Fruit fly (Drosophila melanogaster) whole organism, embryonic: Measurements from ENCODE around the gene CG16779.

Experiments used
- CG10462 ChIP-seq: fragments of 200-800 bp; sonication (Bioruptor generic); optimal IDR thresholded peaks from 2 replicates; lab custom pipeline; 2016; ENCODE audit warnings: missing biosample characterization, missing genetic modification characterization
- CG10565 ChIP-seq: fragments of 200-800 bp; sonication (Bioruptor generic); optimal IDR thresholded peaks from 3 replicates; lab custom pipeline; 2016; ENCODE audit warnings: missing biosample characterization, mild to moderate bottlenecking, missing genetic modification characterization
- CG11247 ChIP-seq: fragments of 200-800 bp; sonication (Bioruptor generic); IDR thresholded peaks from 2 replicates; pipeline ENCODE4 v1.3.6; 2022; ENCODE audit warnings: missing biosample characterization, missing genetic modification characterization
- CG11560 ChIP-seq: fragments of 200-800 bp; sonication (Bioruptor generic); IDR thresholded peaks from 3 replicates; pipeline ENCODE4 v1.3.6; 2022; ENCODE audit warnings: missing biosample characterization, missing genetic modification characterization
- CG12942 ChIP-seq: fragments of 200-800 bp; sonication (Bioruptor generic); optimal IDR thresholded peaks from 3 replicates; lab custom pipeline; 2016; ENCODE audit warnings: missing biosample characterization, missing genetic modification characterization
- CG14050 ChIP-seq: fragments of 200-800 bp; sonication (Bioruptor generic); IDR thresholded peaks from 3 replicates; pipeline ENCODE4 v1.3.6; 2022; ENCODE audit warnings: missing biosample characterization, missing genetic modification characterization
- CG14860 ChIP-seq: fragments of 200-800 bp; sonication (Bioruptor generic); IDR thresholded peaks from 3 replicates; pipeline ENCODE4 v1.3.6; 2022; ENCODE audit warnings: missing biosample characterization, missing genetic modification characterization; ENCODE audit not compliant: partially characterized antibody
- CG15514 ChIP-seq: fragments of 200-800 bp; sonication (Bioruptor generic); optimal IDR thresholded peaks from 3 replicates; lab custom pipeline; 2017; ENCODE audit warnings: missing biosample characterization, missing genetic modification characterization, mild to moderate bottlenecking, moderate library complexity, missing genetic modification reagents
- CG15601 ChIP-seq: fragments of 200-800 bp; sonication (Bioruptor generic); optimal IDR thresholded peaks from 3 replicates; lab custom pipeline; 2019; ENCODE audit warnings: missing biosample characterization, mild to moderate bottlenecking, missing genetic modification characterization, moderate library complexity
- CG1602 ChIP-seq: fragments of 200-800 bp; sonication (Bioruptor generic); optimal IDR thresholded peaks from 3 replicates; lab custom pipeline; 2016; ENCODE audit warnings: missing biosample characterization, missing genetic modification characterization
- CG18476 ChIP-seq: fragments of 200-800 bp; sonication (Bioruptor generic); optimal IDR thresholded peaks from 2 replicates; lab custom pipeline; 2016; ENCODE audit warnings: missing biosample characterization, mild to moderate bottlenecking, missing genetic modification characterization
- CG2199 ChIP-seq: fragments of 200-800 bp; sonication (Bioruptor generic); IDR thresholded peaks from 3 replicates; pipeline ENCODE4 v1.3.6; 2022; ENCODE audit warnings: missing biosample characterization, missing genetic modification characterization
- CG2889 ChIP-seq: fragments of 200-800 bp; sonication (Bioruptor generic); IDR thresholded peaks from 3 replicates; pipeline ENCODE4 v1.3.6; 2022; ENCODE audit warnings: missing biosample characterization, missing genetic modification characterization
- CG3726 ChIP-seq: fragments of 200-800 bp; sonication (Bioruptor generic); IDR thresholded peaks from 3 replicates; pipeline ENCODE4, ENCODE4 v1.3.6; 2022; ENCODE audit warnings: missing biosample characterization, missing genetic modification characterization
- CG4282 ChIP-seq: fragments of 200-800 bp; sonication (Bioruptor generic); optimal IDR thresholded peaks from 2 replicates; lab custom pipeline; 2016; ENCODE audit warnings: missing biosample characterization, missing genetic modification characterization
- CG4617 ChIP-seq: fragments of 200-800 bp; sonication (Bioruptor generic); optimal IDR thresholded peaks from 3 replicates; lab custom pipeline; 2016; ENCODE audit warnings: missing biosample characterization, missing genetic modification characterization, borderline replicate concordance
- CG7357 ChIP-seq: fragments of 200-800 bp; sonication (Bioruptor generic); IDR thresholded peaks from 3 replicates; pipeline ENCODE4 v1.3.6; 2022; ENCODE audit warnings: missing biosample characterization, missing genetic modification characterization
- CG7786 ChIP-seq: fragments of 200-800 bp; sonication (Bioruptor generic); optimal IDR thresholded peaks from 2 replicates; lab custom pipeline; 2016; ENCODE audit warnings: missing biosample characterization, missing genetic modification characterization
- CG8089 ChIP-seq: fragments of 200-800 bp; sonication (Bioruptor generic); optimal IDR thresholded peaks from 3 replicates; lab custom pipeline; 2016; ENCODE audit warnings: missing biosample characterization, missing genetic modification characterization
- CG8290 ChIP-seq, 3 experiments: fragments of 200-800 bp; sonication (Bioruptor generic); optimal IDR thresholded peaks; 2 replicates each; lab custom pipeline; 2016 to 2019; ENCODE audit warnings: missing biosample characterization in 3 of 3, missing genetic modification characterization in 3 of 3, mild to moderate bottlenecking in 2 of 3, moderate library complexity in 1 of 3
- CG9609 ChIP-seq: fragments of 200-800 bp; sonication (Bioruptor generic); optimal IDR thresholded peaks from 3 replicates; lab custom pipeline; 2016; ENCODE audit warnings: missing biosample characterization, missing genetic modification characterization
- CG9876 ChIP-seq: fragments of 200-800 bp; sonication (Bioruptor generic); optimal IDR thresholded peaks from 2 replicates; lab custom pipeline; 2016; ENCODE audit warnings: missing biosample characterization, missing genetic modification characterization
- CTCF ChIP-seq: fragments of 200-800 bp; sonication (Bioruptor generic); optimal IDR thresholded peaks from 2 replicates; lab custom pipeline; 2017; ENCODE audit warnings: missing biosample characterization, mild to moderate bottlenecking, missing genetic modification characterization, moderate library complexity
- H15 ChIP-seq: fragments of 200-800 bp; sonication (Bioruptor generic); IDR thresholded peaks from 3 replicates; pipeline ENCODE4 v1.3.6; 2022; ENCODE audit warnings: missing biosample characterization, missing genetic modification characterization
- HmgZ ChIP-seq: fragments of 200-800 bp; sonication (Bioruptor generic); optimal IDR thresholded peaks from 2 replicates; lab custom pipeline; 2018; ENCODE audit warnings: missing biosample characterization, mild to moderate bottlenecking, missing genetic modification characterization
- Hmr ChIP-seq: fragments of 200-800 bp; sonication (Bioruptor generic); optimal IDR thresholded peaks from 3 replicates; lab custom pipeline; 2017; ENCODE audit warnings: mild to moderate bottlenecking, missing biosample characterization, missing genetic modification reagents, missing genetic modification characterization
- Oaz ChIP-seq: fragments of 200-800 bp; sonication (Bioruptor generic); IDR thresholded peaks from 2 replicates; pipeline ENCODE4 v1.3.6; 2022; ENCODE audit warnings: missing biosample characterization, missing genetic modification characterization
- Spps ChIP-seq: fragments of 200-800 bp; sonication (Bioruptor generic); optimal IDR thresholded peaks from 2 replicates; lab custom pipeline; 2018; ENCODE audit warnings: missing biosample characterization, mild to moderate bottlenecking, missing genetic modification characterization
- Stat92E ChIP-seq, 3 experiments: fragments of >200 bp in 2 of 3; fragments of 200-800 bp in 1 of 3; sonication (Bioruptor generic) in 1 of 3; optimal IDR thresholded peaks; 2 replicates each; lab custom pipeline; 2017 to 2019; ENCODE audit warnings: missing biosample characterization in 3 of 3, missing genetic modification characterization in 3 of 3, mild to moderate bottlenecking in 1 of 3, moderate library complexity in 1 of 3
- az2 ChIP-seq: fragments of 200-800 bp; sonication (Bioruptor generic); optimal IDR thresholded peaks from 3 replicates; lab custom pipeline; 2016; ENCODE audit warnings: missing biosample characterization, missing genetic modification characterization
- crp ChIP-seq, 2 experiments: fragments of 200-800 bp; sonication (Bioruptor generic); optimal IDR thresholded peaks; 2 replicates in 1 of 2; 3 replicates in 1 of 2; lab custom pipeline; 2017; ENCODE audit warnings: missing biosample characterization in 2 of 2, missing genetic modification characterization in 2 of 2, mild to moderate bottlenecking in 1 of 2, moderate library complexity in 1 of 2
- danr ChIP-seq: fragments of 200-800 bp; sonication (Bioruptor generic); IDR thresholded peaks from 2 replicates; pipeline ENCODE4 v1.3.6; 2022; ENCODE audit warnings: missing biosample characterization, missing genetic modification characterization
- dysf ChIP-seq: fragments of 200-800 bp; sonication (Bioruptor generic); IDR thresholded peaks from 3 replicates; pipeline ENCODE4 v1.3.6; 2022; ENCODE audit warnings: missing biosample characterization, missing genetic modification characterization
- en ChIP-seq: fragments of 200-800 bp; sonication (Bioruptor generic); optimal IDR thresholded peaks from 2 replicates; lab custom pipeline; 2016; ENCODE audit warnings: missing biosample characterization, missing genetic modification characterization
- esg ChIP-seq: fragments of 200-800 bp; sonication (Bioruptor generic); conservative IDR thresholded peaks from 2 replicates; pipeline ENCODE4 v1.3.6; 2022; ENCODE audit warnings: missing biosample characterization, missing genetic modification characterization
- fd102C ChIP-seq: fragments of 200-800 bp; sonication (Bioruptor generic); optimal IDR thresholded peaks from 2 replicates; lab custom pipeline; 2018; ENCODE audit warnings: missing biosample characterization, mild to moderate bottlenecking, missing genetic modification characterization, moderate library complexity
- ind ChIP-seq: fragments of 200-800 bp; sonication (Bioruptor generic); optimal IDR thresholded peaks from 3 replicates; lab custom pipeline; 2016; ENCODE audit warnings: missing biosample characterization, missing genetic modification characterization
- inv ChIP-seq: fragments of 200-800 bp; sonication (Bioruptor generic); IDR thresholded peaks from 2 replicates; pipeline ENCODE4 v1.3.6; 2022; ENCODE audit warnings: missing biosample characterization, missing genetic modification characterization; ENCODE audit not compliant: partially characterized antibody
- kni ChIP-seq: fragments of 200-800 bp; sonication (Bioruptor generic); optimal IDR thresholded peaks from 3 replicates; lab custom pipeline; 2017; ENCODE audit warnings: mild to moderate bottlenecking, missing biosample characterization, missing genetic modification reagents, missing genetic modification characterization
- lab ChIP-seq: fragments of 200-800 bp; sonication (Bioruptor generic); optimal IDR thresholded peaks from 3 replicates; lab custom pipeline; 2017; ENCODE audit warnings: missing biosample characterization, missing genetic modification characterization, mild to moderate bottlenecking, moderate library complexity, missing genetic modification reagents
- lola ChIP-seq, 3 experiments: fragments of >200 bp in 2 of 3; fragments of 200-800 bp in 1 of 3; sonication (Bioruptor generic) in 1 of 3; optimal IDR thresholded peaks; 2 replicates each; lab custom pipeline; 2017 to 2019; ENCODE audit warnings: missing biosample characterization in 3 of 3, missing genetic modification characterization in 3 of 3, mild to moderate bottlenecking in 1 of 3, moderate library complexity in 1 of 3
- nau ChIP-seq: fragments of 200-800 bp; sonication (Bioruptor generic); optimal IDR thresholded peaks from 3 replicates; lab custom pipeline; 2017; ENCODE audit warnings: missing biosample characterization, mild to moderate bottlenecking, missing genetic modification characterization, missing genetic modification reagents
- p53 ChIP-seq: fragments of 200-800 bp; sonication (Bioruptor generic); optimal IDR thresholded peaks from 2 replicates; lab custom pipeline; 2016; ENCODE audit warnings: missing biosample characterization, missing genetic modification characterization
- pzg ChIP-seq: fragments of 200-800 bp; sonication (Bioruptor generic); optimal IDR thresholded peaks from 3 replicates; lab custom pipeline; 2018; ENCODE audit warnings: missing biosample characterization, mild to moderate bottlenecking, missing genetic modification characterization, moderate library complexity
- ranshi ChIP-seq: fragments of 200-800 bp; sonication (Bioruptor generic); IDR thresholded peaks from 2 replicates; pipeline ENCODE4 v1.3.6; 2022; ENCODE audit warnings: missing biosample characterization, missing genetic modification characterization
- stc ChIP-seq: fragments of 200-800 bp; sonication (Bioruptor generic); IDR thresholded peaks from 2 replicates; pipeline ENCODE4 v1.3.6; 2022; ENCODE audit warnings: missing biosample characterization, missing genetic modification characterization
- trh ChIP-seq: fragments of 200-800 bp; sonication (Bioruptor generic); optimal IDR thresholded peaks from 2 replicates; lab custom pipeline; 2016; ENCODE audit warnings: missing biosample characterization, missing genetic modification characterization

CG16779 gene

dm6 chr3R:9459385-9460285 lies 33.8 kb downstream of the CG16779 start (continued):
- no peak for TF ChIP-seq en (GFP tag; lab: Kevin White, UChicago)
- TF ChIP-seq nau (GFP tag; lab: Kevin White, UChicago) = peak; percentile 58
- TF ChIP-seq CG10565 (GFP tag; lab: Kevin White, UChicago) = no peak
- TF ChIP-seq CG11247 (GFP tag; lab: Robert Waterston, UW) = peak; percentile 53; the same call in 1 of the 2 replicates
- TF ChIP-seq CTCF (GFP tag; lab: Kevin White, UChicago) = peak; percentile 0
- peak; percentile 44 for TF ChIP-seq CG18476 (GFP tag; lab: Kevin White, UChicago)
- TF ChIP-seq Hmr = peak; percentile 90
- TF ChIP-seq fd102C = no peak
- TF ChIP-seq p53 = no peak
- TF ChIP-seq CG2199 = no peak
- no peak for TF ChIP-seq CG8290 (GFP tag; optimal IDR thresholded peaks at IDR 0.05; lab: Kevin White, UChicago)
- peak in 1 of 2 experiments; percentile 42 for TF ChIP-seq CG8290 (tag; optimal IDR thresholded peaks at IDR 0.05; lab: Kevin White, UChicago)
- peak; percentile 48; the same call in 1 of the 2 replicates for TF ChIP-seq Oaz (GFP tag; lab: Robert Waterston, UW)
- TF ChIP-seq trh (GFP tag; lab: Kevin White, UChicago) = no peak
- TF ChIP-seq HmgZ (tag; lab: Kevin White, UChicago) = peak; percentile 72
- TF ChIP-seq CG3726 (GFP tag; lab: Robert Waterston, UW) = no peak
- no peak for TF ChIP-seq CG4282 (GFP tag; lab: Kevin White, UChicago)
- TF ChIP-seq CG10462 (GFP tag; lab: Kevin White, UChicago) = no peak
- no peak for TF ChIP-seq CG8089 (GFP tag; lab: Kevin White, UChicago)
- no peak for TF ChIP-seq H15 (GFP tag; lab: Robert Waterston, UW)
- peak; percentile 77 for TF ChIP-seq stc (GFP tag; lab: Robert Waterston, UW)
- no peak for TF ChIP-seq CG4617 (GFP tag; lab: Kevin White, UChicago)
- TF ChIP-seq CG2889 = no peak
- TF ChIP-seq CG14050 (GFP tag; lab: Robert Waterston, UW) = no peak; the same call in 2 of the 3 replicates
- no peak for TF ChIP-seq inv
- TF ChIP-seq pzg (GFP tag; lab: Kevin White, UChicago) = no peak
- TF ChIP-seq CG1602 (GFP tag; lab: Kevin White, UChicago) = no peak
- TF ChIP-seq danr (GFP tag; lab: Robert Waterston, UW) = no peak
- no peak for TF ChIP-seq CG14860 (GFP tag; lab: Robert Waterston, UW)
- TF ChIP-seq dysf (GFP tag; lab: Robert Waterston, UW) = peak; percentile 79; the same call in 2 of the 3 replicates
- TF ChIP-seq kni (GFP tag; lab: Kevin White, UChicago) = peak; percentile 9
- TF ChIP-seq CG7357 (GFP tag; lab: Robert Waterston, UW) = peak; percentile 34; the same call in 1 of the 3 replicates
- peak; percentile 69 for TF ChIP-seq ind
- no peak for TF ChIP-seq CG11560 (tag; lab: Robert Waterston, UW)
- TF ChIP-seq esg = peak; percentile 45
- TF ChIP-seq az2 (GFP tag; lab: Kevin White, UChicago) = peak; percentile 41
- 0 out of 2 replicates have a peak, but pooled peaks have one; percentile 49 for TF ChIP-seq ranshi (GFP tag; lab: Robert Waterston, UW)
- TF ChIP-seq CG9876 = no peak
- TF ChIP-seq CG9609 = no peak
- TF ChIP-seq CG7786 = peak; percentile 49
- TF ChIP-seq Stat92E (GFP tag; optimal IDR thresholded peaks at IDR 0.05; lab: Kevin White, UChicago) = no peak
- no peak for TF ChIP-seq crp (GFP tag; optimal IDR thresholded peaks at IDR 0.05; lab: Kevin White, UChicago)
- TF ChIP-seq lab (GFP tag; lab: Kevin White, UChicago) = peak; percentile 90
- no peak for TF ChIP-seq lola (GFP tag; optimal IDR thresholded peaks at IDR 0.05; lab: Kevin White, UChicago)
- peak; percentile 76 for TF ChIP-seq CG15514 (GFP tag; lab: Kevin White, UChicago)
- peak; percentile 53 for TF ChIP-seq CG15601
- TF ChIP-seq Spps (tag; lab: Kevin White, UChicago) = no peak
- no peak for TF ChIP-seq CG12942 (GFP tag; lab: Kevin White, UChicago)
